Fruit fly (Drosophila melanogaster): ENCODE results near the gene Fas2.
A peak's percentile ranks its signal among the peaks of the same experiment; 100 is the strongest.

Gene Fas2

dm6 chrX:4225020-4225419, 19.1 kb upstream of the Fas2 start:
- no peak for TF ChIP-seq CG11617 (GFP tag; optimal IDR thresholded peaks at IDR 0.05)
- no peak for TF ChIP-seq Hr96 (GFP tag; optimal IDR thresholded peaks at IDR 0.05)
- TF ChIP-seq CG5204 (GFP tag; optimal IDR thresholded peaks at IDR 0.05): no peak
- TF ChIP-seq ovo (GFP tag; optimal IDR thresholded peaks at IDR 0.05): no peak
- no peak for TF ChIP-seq toe (GFP tag; optimal IDR thresholded peaks at IDR 0.05)
- no peak for TF ChIP-seq CG14711 (tag; optimal IDR thresholded peaks at IDR 0.05)
- TF ChIP-seq cic (GFP tag; optimal IDR thresholded peaks at IDR 0.05): no peak
- no peak for TF ChIP-seq pad (GFP tag; optimal IDR thresholded peaks at IDR 0.05)
- no peak for TF ChIP-seq CG7045 (GFP tag; optimal IDR thresholded peaks at IDR 0.05)
- no peak for TF ChIP-seq bab1 (GFP tag; optimal IDR thresholded peaks at IDR 0.05)
- TF ChIP-seq CG1620 (GFP tag; optimal IDR thresholded peaks at IDR 0.05): no peak
- no peak for TF ChIP-seq cnc (optimal IDR thresholded peaks at IDR 0.05)
- no peak for TF ChIP-seq Mnt (GFP tag; optimal IDR thresholded peaks at IDR 0.05)

DNA sequence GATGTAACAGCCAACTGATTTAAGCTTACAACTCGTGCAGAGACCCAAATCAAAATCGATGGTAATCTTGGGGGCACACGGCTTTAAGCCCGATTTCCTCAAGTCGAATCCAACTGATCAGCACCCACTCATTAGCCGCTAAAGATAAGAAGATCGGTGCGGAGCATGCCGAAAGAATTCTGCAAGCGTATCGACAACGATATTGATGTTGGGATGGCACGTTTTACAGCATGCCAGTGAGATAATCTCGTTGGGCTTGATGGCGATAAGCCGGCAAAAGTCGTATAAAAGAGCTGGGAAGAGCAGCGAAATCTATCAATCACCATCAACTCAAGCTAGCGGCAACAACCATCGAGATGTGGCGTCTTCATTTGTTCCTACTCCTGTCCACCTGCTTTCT, 12.0 kb upstream of the Fas2 start, which contains the start of gene CG15570:
TSS of gene CG15570 (plus strand) at position 301 of the 400 bp plus-strand sequence.
- TF ChIP-seq Hr96 (GFP tag; optimal IDR thresholded peaks at IDR 0.05): no peak
- no peak for TF ChIP-seq cic (GFP tag; optimal IDR thresholded peaks at IDR 0.05)
- no peak for TF ChIP-seq pad (GFP tag; optimal IDR thresholded peaks at IDR 0.05)
- no peak for TF ChIP-seq CG11617 (GFP tag; optimal IDR thresholded peaks at IDR 0.05)
- no peak for TF ChIP-seq toe (GFP tag; optimal IDR thresholded peaks at IDR 0.05)
- TF ChIP-seq tj (GFP tag; optimal IDR thresholded peaks at IDR 0.05): no peak
- no peak for TF ChIP-seq CG14711 (tag; optimal IDR thresholded peaks at IDR 0.05)
- no peak for TF ChIP-seq CG7101 (tag; optimal IDR thresholded peaks at IDR 0.05)
- TF ChIP-seq cnc (optimal IDR thresholded peaks at IDR 0.05): no peak
- no peak for TF ChIP-seq CG1620 (GFP tag; optimal IDR thresholded peaks at IDR 0.05)
- no peak for TF ChIP-seq Mnt (GFP tag; optimal IDR thresholded peaks at IDR 0.05)
- no peak for TF ChIP-seq Crg-1 (GFP tag; optimal IDR thresholded peaks at IDR 0.05)
- TF ChIP-seq CG7045 (GFP tag; optimal IDR thresholded peaks at IDR 0.05): no peak
- TF ChIP-seq Clk (GFP tag; optimal IDR thresholded peaks at IDR 0.05): no peak
- no peak for TF ChIP-seq bab1 (GFP tag; optimal IDR thresholded peaks at IDR 0.05)

- TF ChIP-seq ovo (GFP tag; optimal IDR thresholded peaks at IDR 0.05): no peak
- TF ChIP-seq CG1620 (GFP tag; optimal IDR thresholded peaks at IDR 0.05): no peak
- no peak for TF ChIP-seq toe (GFP tag; optimal IDR thresholded peaks at IDR 0.05)
- TF ChIP-seq bab1 (GFP tag; optimal IDR thresholded peaks at IDR 0.05): no peak
- TF ChIP-seq CG11617 (GFP tag; optimal IDR thresholded peaks at IDR 0.05): no peak
- TF ChIP-seq kay (GFP tag; ENCODE audit: borderline replicate concordance): no peak
- TF ChIP-seq CG7101 (tag; optimal IDR thresholded peaks at IDR 0.05): no peak
- TF ChIP-seq Hr96 (GFP tag; optimal IDR thresholded peaks at IDR 0.05): no peak
- TF ChIP-seq cic (GFP tag; optimal IDR thresholded peaks at IDR 0.05): no peak
- TF ChIP-seq CG14711 (tag; optimal IDR thresholded peaks at IDR 0.05): no peak
- TF ChIP-seq CG7045 (GFP tag; optimal IDR thresholded peaks at IDR 0.05): no peak
- no peak for TF ChIP-seq CG12768 (GFP tag; optimal IDR thresholded peaks at IDR 0.05)
- no peak for TF ChIP-seq CG33017 (tag; optimal IDR thresholded peaks at IDR 0.05)
- no peak for TF ChIP-seq Crg-1 (GFP tag; optimal IDR thresholded peaks at IDR 0.05)
- TF ChIP-seq CG5204 (GFP tag; optimal IDR thresholded peaks at IDR 0.05): no peak
These were observed 11.4 kb upstream of the Fas2 start, which contains the start of gene CG15571 for dm6 chrX:4217294-4217693. Gene CG15571 (minus strand): TSS chrX:4217394.

dm6 chrX:4214371-4214770, 8.5 kb upstream of the Fas2 start:
- no peak for TF ChIP-seq pad (GFP tag; optimal IDR thresholded peaks at IDR 0.05)
- no peak for TF ChIP-seq Clk (GFP tag; optimal IDR thresholded peaks at IDR 0.05)
- TF ChIP-seq toe (GFP tag; optimal IDR thresholded peaks at IDR 0.05): no peak

- TF ChIP-seq Crg-1 (GFP tag; optimal IDR thresholded peaks at IDR 0.05): no peak
These were observed 6.8 kb upstream of the Fas2 start, which contains the start of gene CG43288 for dm6 chrX:4212725-4213124. Gene CG43288 (plus strand): TSS chrX:4213025.

DNA sequence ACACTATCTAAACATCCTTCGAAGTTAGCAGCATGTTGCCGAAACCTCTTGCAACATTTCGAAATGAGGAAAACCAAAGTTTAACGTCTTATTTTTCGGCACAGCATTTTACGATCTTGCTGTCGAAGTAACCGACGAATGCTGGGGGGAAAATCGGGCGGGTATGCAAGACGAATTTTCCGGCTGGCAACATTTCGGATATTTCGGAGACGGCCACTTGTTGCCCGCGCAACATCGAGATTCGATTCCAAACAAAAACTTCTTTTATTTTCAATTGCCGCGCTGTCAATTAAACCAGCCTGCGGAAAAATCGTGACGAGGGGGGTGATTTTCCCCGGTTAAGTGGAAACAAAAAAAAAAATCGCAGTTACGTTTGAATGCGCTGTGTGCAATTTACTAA, 871 bp upstream of the Fas2 start:
- TF ChIP-seq tj (GFP tag; optimal IDR thresholded peaks at IDR 0.05) (no peak), CG7101 (tag; optimal IDR thresholded peaks at IDR 0.05) (no peak), Hr96 (GFP tag; optimal IDR thresholded peaks at IDR 0.05) (no peak), Clk (GFP tag; optimal IDR thresholded peaks at IDR 0.05) (no peak), CG5204 (GFP tag; optimal IDR thresholded peaks at IDR 0.05) (no peak), cic (GFP tag; optimal IDR thresholded peaks at IDR 0.05) (no peak)

DNA sequence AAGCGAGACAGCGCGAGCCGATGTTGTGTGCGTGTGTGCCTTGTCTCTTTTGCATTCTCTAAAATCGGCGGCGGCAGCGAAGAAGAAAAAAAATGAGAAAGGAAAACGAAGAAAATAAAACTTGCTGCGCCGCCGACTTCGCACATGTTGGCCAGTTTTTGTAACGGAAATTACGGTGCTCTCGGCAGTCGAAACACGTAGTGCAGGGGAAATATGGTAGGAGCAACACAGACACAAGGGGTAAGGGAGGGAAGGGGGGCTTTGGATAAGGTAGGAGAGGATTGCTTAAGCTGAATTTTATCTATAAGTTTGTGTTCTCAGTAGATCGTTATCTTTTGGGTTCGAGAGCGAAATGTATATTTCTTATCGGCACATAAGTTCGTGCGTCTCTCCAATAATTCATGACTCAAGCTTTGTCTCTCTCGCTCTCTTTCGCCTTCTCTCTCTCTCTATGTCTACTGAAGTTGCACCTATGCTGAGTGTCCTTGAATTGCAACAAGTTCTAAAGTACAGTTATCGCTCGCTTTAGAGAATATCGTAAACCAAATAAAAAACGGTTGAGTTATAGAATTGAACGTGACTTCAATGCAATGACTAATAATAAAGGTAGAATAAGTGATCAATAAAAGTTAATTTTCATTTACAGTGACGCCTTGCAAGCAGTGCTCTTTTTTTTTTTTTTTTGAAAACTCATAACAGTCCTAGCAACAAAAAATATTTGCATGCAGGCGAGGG, 2.0 kb downstream of the Fas2 start:
- TF ChIP-seq cic (GFP tag; optimal IDR thresholded peaks at IDR 0.05): no peak
- TF ChIP-seq CG14711 (tag; optimal IDR thresholded peaks at IDR 0.05): no peak
- TF ChIP-seq cnc (optimal IDR thresholded peaks at IDR 0.05): no peak
- peak; percentile 19 for TF ChIP-seq ovo (GFP tag; optimal IDR thresholded peaks at IDR 0.05)
- TF ChIP-seq tj (GFP tag; optimal IDR thresholded peaks at IDR 0.05): no peak
- TF ChIP-seq bab1 (GFP tag; optimal IDR thresholded peaks at IDR 0.05): peak; percentile 3
- TF ChIP-seq pad (GFP tag; optimal IDR thresholded peaks at IDR 0.05): peak; percentile 84
- no peak for TF ChIP-seq CG5204 (GFP tag; optimal IDR thresholded peaks at IDR 0.05)
- no peak for TF ChIP-seq CG7045 (GFP tag; optimal IDR thresholded peaks at IDR 0.05)
- no peak for TF ChIP-seq CG12768 (GFP tag; optimal IDR thresholded peaks at IDR 0.05)
- no peak for TF ChIP-seq CG1620 (GFP tag; optimal IDR thresholded peaks at IDR 0.05)
- TF ChIP-seq kay (GFP tag; ENCODE audit: borderline replicate concordance): peak; percentile 51

Measured in whole organism, adult.